Fruit fly (Drosophila melanogaster) whole organism, embryonic: ENCODE results near the gene Alp13.
A peak's percentile ranks its signal among the peaks of the same experiment; 100 is the strongest.

Experiments
- Atf6 ChIP-seq: fragments of 200-800 bp; sonication (Bioruptor generic); IDR thresholded peaks from 2 replicates; pipeline ENCODE4 v1.3.6; 2022; ENCODE audit warnings: missing biosample characterization, missing genetic modification characterization
- BEAF-32 ChIP-seq: fragments of 200-800 bp; sonication (Bioruptor generic); optimal IDR thresholded peaks from 3 replicates; lab custom pipeline; 2017; ENCODE audit warnings: missing biosample characterization, missing genetic modification characterization, mild to moderate bottlenecking, moderate library complexity, missing genetic modification reagents
- CG10147 ChIP-seq: fragments of 200-800 bp; sonication (Bioruptor generic); optimal IDR thresholded peaks from 2 replicates; lab custom pipeline; 2019; ENCODE audit warnings: missing biosample characterization, mild to moderate bottlenecking, missing genetic modification characterization, moderate library complexity
- CG10274 ChIP-seq: fragments of 200-800 bp; sonication (Bioruptor generic); optimal IDR thresholded peaks from 3 replicates; lab custom pipeline; 2017; ENCODE audit warnings: missing biosample characterization, mild to moderate bottlenecking, missing genetic modification characterization
- CG10543 ChIP-seq: fragments of 200-800 bp; sonication (Bioruptor generic); optimal IDR thresholded peaks from 3 replicates; lab custom pipeline; 2017; ENCODE audit warnings: missing biosample characterization, mild to moderate bottlenecking, missing genetic modification characterization, moderate library complexity
- CG11723 ChIP-seq: fragments of 200-800 bp; sonication (Bioruptor generic); optimal IDR thresholded peaks from 2 replicates; lab custom pipeline; 2017; ENCODE audit warnings: missing biosample characterization, mild to moderate bottlenecking, missing genetic modification characterization
- CG12155 ChIP-seq: fragments of 200-800 bp; sonication (Bioruptor generic); optimal IDR thresholded peaks from 3 replicates; lab custom pipeline; 2016; ENCODE audit warnings: missing biosample characterization, missing genetic modification characterization
- CG12744 ChIP-seq: fragments of 200-800 bp; sonication (Bioruptor generic); optimal IDR thresholded peaks from 2 replicates; lab custom pipeline; 2016; ENCODE audit warnings: missing biosample characterization, missing genetic modification characterization
- CG13894 ChIP-seq: fragments of 200-800 bp; sonication (Bioruptor generic); optimal IDR thresholded peaks from 3 replicates; lab custom pipeline; 2018; ENCODE audit warnings: missing biosample characterization, mild to moderate bottlenecking, missing genetic modification characterization, moderate library complexity
- CG14710 ChIP-seq: fragments of 200-800 bp; sonication (Bioruptor generic); optimal IDR thresholded peaks from 3 replicates; lab custom pipeline; 2019; ENCODE audit warnings: missing biosample characterization, mild to moderate bottlenecking, missing genetic modification characterization, moderate library complexity
- CG18476 ChIP-seq: fragments of 200-800 bp; sonication (Bioruptor generic); optimal IDR thresholded peaks from 2 replicates; lab custom pipeline; 2016; ENCODE audit warnings: missing biosample characterization, mild to moderate bottlenecking, missing genetic modification characterization
- CG34376 ChIP-seq: fragments of 200-800 bp; sonication (Bioruptor generic); optimal IDR thresholded peaks from 2 replicates; lab custom pipeline; 2018; ENCODE audit warnings: missing biosample characterization, mild to moderate bottlenecking, missing genetic modification characterization
- CG4404 ChIP-seq: fragments of 200-800 bp; sonication (Bioruptor generic); IDR thresholded peaks from 2 replicates; pipeline ENCODE4 v1.3.6; 2022; ENCODE audit warnings: missing biosample characterization, missing genetic modification characterization
- CG4854 ChIP-seq: fragments of 200-800 bp; sonication (Bioruptor generic); optimal IDR thresholded peaks from 2 replicates; lab custom pipeline; 2016; ENCODE audit warnings: missing biosample characterization, missing genetic modification characterization, inconsistent platforms
- CG7357 ChIP-seq: fragments of 200-800 bp; sonication (Bioruptor generic); IDR thresholded peaks from 3 replicates; pipeline ENCODE4 v1.3.6; 2022; ENCODE audit warnings: missing biosample characterization, missing genetic modification characterization
- CoRest ChIP-seq: fragments of 200-800 bp; sonication (Bioruptor generic); optimal IDR thresholded peaks from 3 replicates; lab custom pipeline; 2018; ENCODE audit warnings: missing biosample characterization, mild to moderate bottlenecking, missing genetic modification characterization, moderate library complexity
- Dbx ChIP-seq: fragments of 200-800 bp; sonication (Bioruptor generic); IDR thresholded peaks from 3 replicates; pipeline ENCODE4 v1.3.6; 2022; ENCODE audit warnings: missing biosample characterization, missing genetic modification characterization
- Dp ChIP-seq: fragments of 200-800 bp; sonication (Bioruptor generic); optimal IDR thresholded peaks from 2 replicates; lab custom pipeline; 2018; ENCODE audit warnings: missing biosample characterization, mild to moderate bottlenecking, missing genetic modification characterization, moderate library complexity
- Elba2 ChIP-seq: fragments of 200-800 bp; sonication (Bioruptor generic); optimal IDR thresholded peaks from 3 replicates; lab custom pipeline; 2016; ENCODE audit warnings: missing biosample characterization, missing genetic modification characterization
- GATAe ChIP-seq: fragments of 200-800 bp; sonication (Bioruptor generic); conservative IDR thresholded peaks from 2 replicates; pipeline ENCODE4 v1.3.6; 2022; ENCODE audit warnings: missing biosample characterization, missing genetic modification characterization
- HLH4C ChIP-seq: fragments of 200-800 bp; sonication (Bioruptor generic); IDR thresholded peaks from 3 replicates; pipeline ENCODE4 v1.3.6; 2022; ENCODE audit warnings: missing biosample characterization, missing genetic modification characterization; ENCODE audit not compliant: partially characterized antibody
- Lim3 ChIP-seq: fragments of 200-800 bp; sonication (Bioruptor generic); IDR thresholded peaks from 2 replicates; pipeline ENCODE4 v1.3.6; 2022; ENCODE audit warnings: missing biosample characterization, missing genetic modification characterization
- Lpt ChIP-seq: fragments of >200 bp; optimal IDR thresholded peaks from 2 replicates; lab custom pipeline; 2018; ENCODE audit warnings: missing biosample characterization, missing genetic modification characterization
- Sry-δ ChIP-seq: fragments of 200-800 bp; sonication (Bioruptor generic); optimal IDR thresholded peaks from 2 replicates; lab custom pipeline; 2016; ENCODE audit warnings: missing biosample characterization, missing genetic modification characterization
- ac ChIP-seq: fragments of 200-800 bp; sonication (Bioruptor generic); optimal IDR thresholded peaks from 3 replicates; lab custom pipeline; 2017; ENCODE audit warnings: missing biosample characterization, mild to moderate bottlenecking, missing genetic modification characterization
- ato ChIP-seq: fragments of 200-800 bp; sonication (Bioruptor generic); IDR thresholded peaks from 2 replicates; pipeline ENCODE4 v1.3.6; 2022; ENCODE audit warnings: missing biosample characterization, missing genetic modification characterization; ENCODE audit not compliant: partially characterized antibody
- bigmax ChIP-seq: fragments of 200-800 bp; sonication (Bioruptor generic); optimal IDR thresholded peaks from 2 replicates; lab custom pipeline; 2018; ENCODE audit warnings: missing biosample characterization, mild to moderate bottlenecking, missing genetic modification characterization
- da ChIP-seq: fragments of 200-800 bp; sonication (Bioruptor generic); optimal IDR thresholded peaks from 2 replicates; lab custom pipeline; 2016; ENCODE audit warnings: missing biosample characterization, missing genetic modification characterization
- emc ChIP-seq: fragments of 200-800 bp; sonication (Bioruptor generic); optimal IDR thresholded peaks from 2 replicates; lab custom pipeline; 2016; ENCODE audit warnings: missing biosample characterization, missing genetic modification characterization
- eve ChIP-seq, 2 experiments: fragments of >200 bp; optimal IDR thresholded peaks; 2 replicates each; lab custom pipeline; 2017; ENCODE audit warnings: missing biosample characterization in 2 of 2, missing genetic modification characterization in 2 of 2
- exex ChIP-seq: fragments of 200-800 bp; sonication (Bioruptor generic); optimal IDR thresholded peaks from 4 replicates; lab custom pipeline; 2018; ENCODE audit warnings: missing biosample characterization, mild to moderate bottlenecking, missing genetic modification characterization, moderate library complexity
- ftz-f1 ChIP-seq: fragments of 200-800 bp; sonication (Bioruptor generic); optimal IDR thresholded peaks from 2 replicates; lab custom pipeline; 2016; ENCODE audit warnings: missing biosample characterization, missing genetic modification characterization
- grn ChIP-seq: fragments of 200-800 bp; sonication (Bioruptor generic); optimal IDR thresholded peaks from 3 replicates; lab custom pipeline; 2017; ENCODE audit warnings: missing biosample characterization, missing genetic modification characterization
- gt ChIP-seq: fragments of 200-800 bp; sonication (Bioruptor generic); IDR thresholded peaks from 2 replicates; pipeline ENCODE4 v1.3.6; 2022; ENCODE audit warnings: missing biosample characterization, missing genetic modification characterization
- jigr1 ChIP-seq: fragments of 200-800 bp; sonication (Bioruptor generic); IDR thresholded peaks from 3 replicates; pipeline ENCODE4 v1.3.6; 2022; ENCODE audit warnings: missing biosample characterization, missing genetic modification characterization
- lab ChIP-seq: fragments of 200-800 bp; sonication (Bioruptor generic); optimal IDR thresholded peaks from 3 replicates; lab custom pipeline; 2017; ENCODE audit warnings: missing biosample characterization, missing genetic modification characterization, mild to moderate bottlenecking, moderate library complexity, missing genetic modification reagents
- mirr ChIP-seq: fragments of 200-800 bp; sonication (Bioruptor generic); optimal IDR thresholded peaks from 3 replicates; lab custom pipeline; 2018; ENCODE audit warnings: missing biosample characterization, mild to moderate bottlenecking, missing genetic modification characterization
- mld ChIP-seq: fragments of 200-800 bp; sonication (Bioruptor generic); IDR thresholded peaks from 3 replicates; pipeline ENCODE4 v1.3.6; 2022; ENCODE audit warnings: missing biosample characterization, missing genetic modification characterization; ENCODE audit not compliant: partially characterized antibody
- onecut ChIP-seq: fragments of 200-800 bp; sonication (Bioruptor generic); IDR thresholded peaks from 2 replicates; pipeline ENCODE4 v1.3.6; 2022; ENCODE audit warnings: missing biosample characterization, missing genetic modification characterization
- sd ChIP-seq: fragments of 200-800 bp; sonication (Bioruptor generic); optimal IDR thresholded peaks from 3 replicates; lab custom pipeline; 2018; ENCODE audit warnings: missing biosample characterization, mild to moderate bottlenecking, missing genetic modification characterization, moderate library complexity
- sqz ChIP-seq: fragments of 200-800 bp; sonication (Bioruptor generic); optimal IDR thresholded peaks from 3 replicates; lab custom pipeline; 2018; ENCODE audit warnings: missing biosample characterization, mild to moderate bottlenecking, missing genetic modification characterization
- sug ChIP-seq: fragments of 200-800 bp; optimal IDR thresholded peaks from 2 replicates; lab custom pipeline; 2019; ENCODE audit warnings: missing biosample characterization, mild to moderate bottlenecking, missing genetic modification characterization, moderate library complexity
- twi ChIP-seq: fragments of 200-800 bp; optimal IDR thresholded peaks from 2 replicates; lab custom pipeline; 2019; ENCODE audit warnings: missing biosample characterization, mild to moderate bottlenecking, missing genetic modification characterization, moderate library complexity

Alp13 gene

DNA sequence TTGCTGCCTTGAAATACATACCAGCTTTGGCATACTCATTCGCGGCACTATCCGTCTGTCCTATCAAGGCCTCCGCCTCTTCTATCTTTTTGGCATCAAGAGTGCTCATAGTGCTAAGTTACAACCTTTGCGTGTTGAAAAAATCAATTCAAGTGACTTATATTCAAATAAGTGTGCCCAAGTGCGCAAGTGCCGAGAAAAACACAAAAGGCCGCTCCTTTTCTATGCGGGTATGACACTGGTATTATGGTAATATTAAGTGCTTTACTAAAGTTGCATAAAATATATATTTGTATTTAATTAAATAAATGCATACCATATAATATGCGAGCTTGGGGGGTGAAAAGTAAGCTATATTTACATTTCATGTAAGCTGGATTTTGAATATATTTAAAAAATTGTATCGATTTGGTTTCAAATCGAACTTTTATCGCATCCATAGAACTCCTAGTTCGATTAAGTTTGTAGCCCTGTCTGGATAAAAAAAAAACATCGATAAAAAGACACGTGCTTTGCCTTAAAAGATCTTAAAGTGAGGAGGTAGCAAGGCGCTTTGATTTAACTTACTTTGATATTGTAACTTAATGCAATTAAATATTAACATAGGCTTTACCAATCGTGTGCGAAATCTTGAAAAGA lies 46.2 kb upstream of the Alp13 start, which contains the start of the genes gammaSnap2 and ATPsynepsilonL (continued):
- TF ChIP-seq BEAF-32 (GFP tag; lab: Kevin White, UChicago): peak; percentile 27
- peak; percentile 4 for TF ChIP-seq Sry-δ (GFP tag; lab: Kevin White, UChicago)
- 0 out of 3 replicates have a peak, but pooled peaks have one; percentile 26 for TF ChIP-seq HLH4C (GFP tag; lab: Robert Waterston, UW)
- no peak for TF ChIP-seq jigr1 (GFP tag; lab: Robert Waterston, UW)
- peak; percentile 14 for TF ChIP-seq Dp (GFP tag; lab: Kevin White, UChicago)
- TF ChIP-seq onecut (GFP tag; lab: Robert Waterston, UW): peak; percentile 89
- peak; percentile 18 for TF ChIP-seq CG13894 (tag; lab: Kevin White, UChicago)
- 0 out of 3 replicates have a peak, but pooled peaks have one; percentile 12 for TF ChIP-seq mld (GFP tag; lab: Robert Waterston, UW)

DNA sequence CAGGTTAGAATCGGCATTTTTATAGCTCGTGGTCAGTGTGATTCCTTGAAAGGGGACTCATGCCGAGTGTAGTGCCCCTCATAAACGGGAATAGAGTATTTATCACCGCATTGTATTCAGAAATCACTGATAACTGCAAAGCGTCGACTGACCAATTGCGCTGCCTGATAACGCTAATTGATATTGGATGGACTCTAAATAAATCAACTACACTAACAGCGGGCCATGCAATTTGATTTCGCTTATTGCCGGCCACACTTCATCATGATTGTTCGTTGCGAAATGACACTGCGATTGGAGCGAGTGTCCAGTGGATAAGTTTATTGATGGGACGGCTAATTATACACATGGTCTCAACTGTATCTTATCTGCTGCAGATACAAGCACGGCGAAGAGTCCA lies 44.4 kb upstream of the Alp13 start:
- TF ChIP-seq CoRest (tag; lab: Kevin White, UChicago): no peak
- no peak for TF ChIP-seq Dbx (GFP tag; lab: Robert Waterston, UW)
- TF ChIP-seq gt: no peak
- no peak for TF ChIP-seq Elba2 (GFP tag; lab: Kevin White, UChicago)
- TF ChIP-seq CG18476 (GFP tag; lab: Kevin White, UChicago): no peak
- peak; percentile 97 for TF ChIP-seq exex (tag; lab: Kevin White, UChicago)
- no peak for TF ChIP-seq twi (tag; lab: Kevin White, UChicago)
- TF ChIP-seq CG12155: no peak
- TF ChIP-seq CG10274 (GFP tag; lab: Kevin White, UChicago): no peak
- TF ChIP-seq CG10543 (GFP tag; lab: Kevin White, UChicago): peak; percentile 11
- TF ChIP-seq CG14710 (tag; lab: Kevin White, UChicago): no peak
- peak; percentile 34 for TF ChIP-seq CG34376
- TF ChIP-seq Lim3 (GFP tag; lab: Robert Waterston, UW): peak; percentile 15; the same call in 1 of the 2 replicates
- TF ChIP-seq CG10147: no peak
- TF ChIP-seq CG11723 (GFP tag; lab: Kevin White, UChicago): no peak
- TF ChIP-seq grn: peak; percentile 78
- no peak for TF ChIP-seq da
- 0 out of 2 replicates have a peak, but pooled peaks have one; percentile 20 for TF ChIP-seq GATAe
- TF ChIP-seq CG4404 (GFP tag; lab: Robert Waterston, UW): no peak
- TF ChIP-seq mirr (GFP tag; lab: Kevin White, UChicago): peak; percentile 95
- TF ChIP-seq CG12744 (GFP tag; lab: Kevin White, UChicago): no peak
- no peak for TF ChIP-seq Lpt
- no peak for TF ChIP-seq CG4854 (GFP tag; lab: Kevin White, UChicago)
- TF ChIP-seq bigmax: no peak
- no peak for TF ChIP-seq ac (GFP tag; lab: Kevin White, UChicago)
- 0 out of 3 replicates have a peak, but pooled peaks have one; percentile 12 for TF ChIP-seq CG7357 (GFP tag; lab: Robert Waterston, UW)
- no peak for TF ChIP-seq ato (GFP tag; lab: Robert Waterston, UW)
- no peak for TF ChIP-seq emc
- peak; percentile 42 for TF ChIP-seq sug
- no peak for TF ChIP-seq sqz
- no peak for TF ChIP-seq sd (tag; lab: Kevin White, UChicago)
- peak; percentile 83 for TF ChIP-seq lab
- no peak for TF ChIP-seq Atf6 (GFP tag; lab: Robert Waterston, UW)
- no peak for TF ChIP-seq ftz-f1 (GFP tag; lab: Kevin White, UChicago)
- TF ChIP-seq eve (GFP tag; optimal IDR thresholded peaks at IDR 0.05; lab: Kevin White, UChicago): peak in 1 of 2 experiments; percentile 28
